Worm (Caenorhabditis elegans) whole organism, L4/young adult: ENCODE data around the gene C08E8.1.

ENCODE experiments used
- W03F9.2 ChIP-seq: fragments of 150-350 bp; optimal IDR thresholded peaks from 2 replicates; lab custom pipeline; 2014; ENCODE audit warnings: missing biosample characterization, missing genetic modification characterization
- dao-5 ChIP-seq: sonication (generic microtip); optimal IDR thresholded peaks from 2 replicates; lab custom pipeline; 2016; ENCODE audit warnings: missing genotype, missing genetic modification characterization, moderate library complexity, missing compliant biosample characterization
- him-1 ChIP-seq: sonication (generic microtip); optimal IDR thresholded peaks from 2 replicates; lab custom pipeline; 2016; ENCODE audit warnings: missing genotype, missing genetic modification reagents, missing genetic modification characterization, missing compliant biosample characterization

Gene C08E8.1

DNA sequence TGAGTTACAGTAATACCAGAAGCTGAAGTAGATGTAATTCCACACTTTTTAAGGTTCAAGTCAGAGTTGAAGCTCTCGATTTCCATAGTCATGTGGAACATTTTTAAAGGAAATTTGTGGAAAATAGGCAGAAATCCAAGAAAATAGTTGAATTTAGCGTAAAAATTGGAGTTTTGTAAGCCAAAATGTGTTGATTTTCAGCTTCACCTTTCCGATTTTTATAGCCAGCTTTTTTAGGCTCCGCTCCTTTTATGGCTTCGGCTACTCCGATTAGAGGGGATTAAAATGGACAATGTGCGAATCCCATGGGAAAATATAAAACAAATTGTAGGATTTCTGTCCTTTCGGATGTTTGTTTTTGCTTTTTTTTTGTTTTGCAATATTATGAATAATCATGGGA, 6.0 kb upstream of the C08E8.1 start, which contains the start of gene C08E8.6:
TSS of gene C08E8.6 (minus strand) at position 101 of the 400 bp plus-strand sequence.
- no peak for TF ChIP-seq W03F9.2 (tag; lab: Kevin White, UChicago)
- TF ChIP-seq dao-5 (tag; lab: Kevin White, UChicago): no peak
- TF ChIP-seq him-1 (tag; lab: Kevin White, UChicago): no peak

DNA sequence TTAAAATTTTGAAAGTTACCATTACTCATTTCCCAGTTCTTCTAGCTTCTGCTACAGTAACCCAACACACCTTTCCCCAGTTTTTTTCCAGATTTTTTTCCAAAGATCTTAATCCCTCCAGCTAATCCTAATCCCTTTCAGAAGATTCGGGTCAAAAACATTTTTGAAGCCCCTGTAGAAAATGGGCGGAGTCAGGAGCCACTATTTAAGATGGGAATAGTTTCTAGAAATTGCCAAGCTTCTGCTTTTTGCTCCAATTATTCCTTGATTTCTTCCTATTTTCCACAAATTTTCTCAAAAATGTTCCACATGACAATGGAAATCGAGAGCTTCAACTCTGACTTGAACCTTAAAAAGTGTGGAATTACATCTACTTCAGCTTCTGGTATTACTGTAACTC, 2.3 kb upstream of the C08E8.1 start, which contains the start of gene C08E8.9:
TSS of gene C08E8.9 (plus strand) at position 301 of the 400 bp plus-strand sequence.
- no peak for TF ChIP-seq him-1 (tag; lab: Kevin White, UChicago)

DNA sequence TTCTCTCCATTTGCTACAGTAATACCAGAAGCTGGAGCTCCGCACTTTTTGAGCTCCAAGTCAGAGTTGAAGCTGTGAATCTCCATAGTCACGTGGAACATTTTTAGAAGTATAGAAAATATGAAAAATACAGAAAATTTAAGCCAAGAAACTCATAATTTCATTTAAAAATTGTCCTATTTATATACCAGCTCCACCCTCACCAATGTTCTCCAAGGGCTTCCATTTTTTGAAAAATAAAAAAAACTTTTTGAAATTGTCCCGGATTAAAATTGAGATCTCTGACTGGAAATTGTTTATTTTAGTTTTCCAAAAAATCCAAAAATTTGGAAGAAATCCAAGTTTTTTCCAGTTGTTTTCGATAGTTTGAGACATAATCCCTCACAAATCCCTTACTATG, 2.4 kb downstream of the C08E8.1 start, which contains the start of gene C08E8.5:
TSS of gene C08E8.5 (minus strand) at position 101 of the 400 bp plus-strand sequence.
- TF ChIP-seq W03F9.2 (tag; lab: Kevin White, UChicago) (no peak), dao-5 (tag; lab: Kevin White, UChicago) (no peak), him-1 (tag; lab: Kevin White, UChicago) (no peak)

DNA sequence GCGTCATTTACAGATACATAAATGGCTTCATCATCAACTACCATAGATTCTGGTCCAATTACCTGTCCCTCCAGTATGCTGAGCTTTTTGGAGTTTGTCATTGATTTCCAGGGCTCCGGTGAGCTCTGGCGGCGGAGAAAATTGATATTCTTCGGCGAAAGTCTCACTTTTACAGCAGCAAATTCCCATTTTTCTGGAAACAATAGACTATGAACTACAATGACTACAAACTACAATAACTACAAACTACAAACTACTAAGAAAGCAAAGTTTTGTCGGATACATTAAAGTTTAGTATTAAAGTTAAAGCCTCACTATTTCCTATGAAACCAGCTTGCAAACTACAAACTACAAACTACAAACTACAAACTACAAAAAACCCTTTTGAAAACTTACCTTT, 6.6 kb downstream of the C08E8.1 start, which contains the start of gene C08E8.2:
TSS of gene C08E8.2 (minus strand) at position 101 of the 400 bp plus-strand sequence.
- TF ChIP-seq him-1 (tag; lab: Kevin White, UChicago): no peak
- no peak for TF ChIP-seq W03F9.2 (tag; lab: Kevin White, UChicago)
- TF ChIP-seq dao-5 (tag; lab: Kevin White, UChicago): no peak

DNA sequence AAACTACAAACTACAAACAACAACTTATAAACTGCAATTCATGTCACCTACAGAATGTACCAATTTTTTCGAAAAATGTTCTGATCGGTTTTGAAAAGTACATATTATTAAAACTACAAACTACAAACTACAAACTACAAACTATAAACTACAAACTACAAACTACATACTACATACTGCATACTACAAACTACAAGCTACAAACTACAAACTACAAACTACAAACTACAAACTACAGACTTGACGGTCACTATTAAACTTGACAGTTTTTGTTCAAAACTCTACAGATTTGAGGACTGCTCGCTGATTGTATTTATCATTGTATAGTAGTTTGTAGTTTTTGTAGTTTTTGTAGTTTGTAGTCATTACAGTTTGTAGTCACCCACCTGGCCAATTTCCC, 8.0 kb downstream of the C08E8.1 start:
- TF ChIP-seq W03F9.2 (tag; lab: Kevin White, UChicago): no peak
- no peak for TF ChIP-seq him-1 (tag; lab: Kevin White, UChicago)
- no peak for TF ChIP-seq dao-5 (tag; lab: Kevin White, UChicago)

DNA sequence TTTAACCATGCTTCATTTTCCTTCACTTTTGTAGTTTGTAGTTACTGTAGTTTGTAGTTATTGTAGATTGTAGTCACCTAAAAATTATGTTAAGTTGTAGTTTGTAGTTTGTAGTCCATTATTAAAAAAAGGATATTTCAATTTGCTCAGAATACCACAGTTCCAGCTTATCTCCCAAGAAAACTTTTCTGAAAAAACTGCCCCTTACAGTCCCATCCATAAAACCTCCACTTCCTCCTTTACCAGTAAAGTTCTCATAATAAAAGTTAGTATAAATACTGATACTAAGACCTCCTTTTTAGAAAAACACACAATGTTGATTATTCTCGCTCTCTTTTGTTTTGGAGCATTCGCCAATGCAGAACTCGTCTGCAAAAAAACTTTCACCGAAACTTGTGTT, 11.6 kb downstream of the C08E8.1 start, which contains the start of gene C08E8.11:
TSS of gene C08E8.11 (plus strand) at position 301 of the 400 bp plus-strand sequence.
- TF ChIP-seq W03F9.2 (tag; lab: Kevin White, UChicago) (no peak), him-1 (tag; lab: Kevin White, UChicago) (no peak), dao-5 (tag; lab: Kevin White, UChicago) (no peak)

DNA sequence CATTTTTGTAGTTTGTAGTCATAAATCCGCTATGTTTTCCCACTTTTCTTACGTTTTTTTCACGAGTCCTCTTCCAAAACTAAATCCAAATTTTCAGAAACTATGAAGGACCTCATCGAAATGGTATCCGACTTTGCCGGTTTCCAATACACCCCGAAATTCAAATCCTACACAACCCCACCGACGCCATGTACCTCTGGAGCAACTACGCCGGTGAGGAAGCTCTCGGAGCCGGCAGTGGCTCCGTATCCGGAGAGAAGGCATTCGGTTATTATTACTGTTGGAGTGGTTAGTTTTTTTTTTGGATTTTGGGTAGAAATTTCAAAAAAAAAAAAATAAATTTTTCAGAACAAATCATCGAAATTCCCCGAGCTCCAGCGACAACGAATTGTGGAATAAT, 12.3 kb downstream of the C08E8.1 start, which contains the start of gene C08E8.3:
TSS of gene C08E8.3 (plus strand) at position 84 of the 400 bp plus-strand sequence.
- no peak for TF ChIP-seq him-1 (tag; lab: Kevin White, UChicago)
- no peak for TF ChIP-seq dao-5 (tag; lab: Kevin White, UChicago)
- TF ChIP-seq W03F9.2 (tag; lab: Kevin White, UChicago): no peak

DNA sequence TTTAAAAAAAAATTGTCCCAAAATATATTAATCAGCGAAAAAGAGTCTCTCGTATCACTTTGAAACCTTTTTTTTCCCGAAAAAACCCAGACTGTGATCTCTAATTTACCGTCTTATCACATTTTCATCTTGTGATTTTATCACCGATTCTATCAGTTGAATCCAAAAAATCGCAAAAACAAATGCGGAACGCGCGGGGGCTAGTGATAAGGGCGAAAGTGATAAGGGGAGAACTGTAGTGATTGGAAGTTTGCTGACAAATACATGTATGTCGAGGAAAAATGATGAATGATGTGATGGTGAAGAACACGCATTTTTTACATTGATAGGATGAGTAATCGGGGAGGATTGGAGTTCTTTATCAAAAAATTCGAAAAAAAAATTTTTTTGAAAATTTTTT, 16.2 kb downstream of the C08E8.1 start:
- TF ChIP-seq dao-5 (tag; lab: Kevin White, UChicago) (no peak), W03F9.2 (tag; lab: Kevin White, UChicago) (peak; percentile 7)

DNA sequence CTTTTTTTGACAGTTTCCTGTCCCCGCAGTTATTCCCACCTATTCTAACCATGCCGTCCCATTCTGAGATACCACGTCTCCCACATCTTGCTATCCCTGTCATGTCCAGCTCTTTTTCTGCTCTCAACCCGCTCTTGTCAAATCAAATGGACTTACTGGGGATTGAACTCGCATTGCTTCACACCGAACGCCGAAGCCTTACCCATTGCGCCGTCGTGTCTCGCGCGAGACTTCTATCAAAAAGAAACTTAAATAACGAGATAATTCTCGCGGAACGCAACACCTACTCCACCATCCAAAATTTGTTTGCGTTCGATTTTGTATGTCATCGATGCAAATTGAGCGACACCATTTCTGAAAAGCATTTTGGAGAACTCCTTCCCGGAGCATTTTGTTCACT, 18.1 kb downstream of the C08E8.1 start:
- TF ChIP-seq W03F9.2 (tag; lab: Kevin White, UChicago): no peak
- TF ChIP-seq dao-5 (tag; lab: Kevin White, UChicago): no peak
- TF ChIP-seq him-1 (tag; lab: Kevin White, UChicago): no peak

DNA sequence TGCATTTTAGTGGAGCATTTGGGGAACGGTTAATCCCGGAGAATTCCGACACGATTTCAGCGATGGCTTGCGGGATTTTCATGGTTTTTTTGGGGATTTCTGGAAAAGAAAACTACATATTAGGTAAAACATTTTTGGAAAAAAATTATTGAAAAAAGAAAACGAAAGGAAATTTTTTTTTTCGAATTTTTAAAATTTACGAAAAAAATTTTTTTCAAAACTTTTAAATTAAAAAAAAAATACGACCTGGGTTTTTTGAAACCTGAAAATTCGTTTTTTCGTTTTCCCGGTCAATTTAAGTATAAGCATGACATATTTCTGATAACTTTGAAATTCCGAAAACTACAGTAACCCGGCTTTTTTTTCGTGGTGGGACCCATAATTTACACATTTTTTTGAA, 22.5 kb downstream of the C08E8.1 start, which contains the start of gene C08E8.10:
TSS of gene C08E8.10 (minus strand) at position 101 of the 400 bp plus-strand sequence.
- no peak for TF ChIP-seq W03F9.2 (tag; lab: Kevin White, UChicago)
- no peak for TF ChIP-seq him-1 (tag; lab: Kevin White, UChicago)
- TF ChIP-seq dao-5 (tag; lab: Kevin White, UChicago): no peak

DNA sequence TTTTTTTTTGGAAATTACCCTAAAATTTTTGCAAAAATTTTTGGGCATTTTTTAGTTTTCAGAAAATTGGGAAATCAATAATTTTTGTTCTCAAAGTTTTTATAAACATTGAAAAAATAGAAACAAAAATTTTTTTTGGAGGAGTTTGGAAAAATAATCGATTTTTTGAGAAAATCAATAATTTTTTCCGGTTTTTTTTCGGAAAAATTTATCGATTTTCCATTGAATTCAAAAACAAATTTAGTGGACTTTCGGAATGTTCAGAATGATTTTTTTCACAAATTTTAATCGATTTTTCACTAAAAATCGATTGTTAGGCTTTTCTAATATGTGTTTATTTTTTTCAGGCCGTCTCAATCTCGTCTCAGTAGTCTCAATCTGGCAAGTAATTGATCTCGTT, 24.7 kb downstream of the C08E8.1 start:
- no peak for TF ChIP-seq dao-5 (tag; lab: Kevin White, UChicago)
- TF ChIP-seq him-1 (tag; lab: Kevin White, UChicago): no peak
- no peak for TF ChIP-seq W03F9.2 (tag; lab: Kevin White, UChicago)

DNA sequence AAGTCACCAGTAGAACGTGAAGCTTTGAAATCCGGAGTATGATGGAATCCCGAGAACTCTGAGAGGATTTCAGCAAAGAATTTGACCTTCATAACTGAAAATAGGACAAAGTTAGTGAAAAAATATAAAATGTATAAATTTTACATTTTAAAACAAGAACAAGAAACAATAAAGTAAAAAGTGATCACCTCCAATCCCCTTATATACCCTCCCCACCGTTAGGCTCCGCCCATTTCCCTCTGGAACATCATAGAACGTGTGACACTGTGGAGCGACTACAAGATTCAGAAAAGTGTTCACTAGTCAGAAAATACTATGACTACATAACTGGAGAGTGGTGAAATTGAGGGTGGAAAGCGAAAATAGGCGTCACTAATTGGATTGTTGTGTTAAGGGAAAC, 31.2 kb downstream of the C08E8.1 start, which contains the start of gene B0462.4:
TSS of gene B0462.4 (minus strand) at position 101 of the 400 bp plus-strand sequence.
- TF ChIP-seq dao-5 (tag; lab: Kevin White, UChicago): no peak
- no peak for TF ChIP-seq W03F9.2 (tag; lab: Kevin White, UChicago)
- TF ChIP-seq him-1 (tag; lab: Kevin White, UChicago): no peak

DNA sequence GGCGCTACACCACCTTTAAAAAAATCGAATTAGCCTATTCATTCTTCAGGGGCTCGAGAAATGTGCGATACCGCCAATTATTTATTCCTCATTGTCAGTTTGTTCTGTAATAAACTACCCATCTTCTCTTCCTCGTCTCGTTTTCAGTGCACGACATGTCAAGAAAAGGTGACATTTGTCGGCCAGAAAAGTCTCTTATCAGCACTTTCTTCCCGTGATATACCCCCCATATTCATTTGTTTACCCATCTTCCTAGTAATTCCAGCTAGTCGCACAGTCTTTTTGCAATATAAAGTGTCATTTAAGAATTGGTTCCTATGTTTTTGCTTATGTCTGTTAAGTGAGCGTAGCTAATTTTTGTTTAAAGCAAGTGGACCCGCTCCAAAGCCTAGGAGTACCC, 37.8 kb downstream of the C08E8.1 start:
- TF ChIP-seq him-1 (tag; lab: Kevin White, UChicago) (no peak), W03F9.2 (tag; lab: Kevin White, UChicago) (no peak), dao-5 (tag; lab: Kevin White, UChicago) (no peak)

DNA sequence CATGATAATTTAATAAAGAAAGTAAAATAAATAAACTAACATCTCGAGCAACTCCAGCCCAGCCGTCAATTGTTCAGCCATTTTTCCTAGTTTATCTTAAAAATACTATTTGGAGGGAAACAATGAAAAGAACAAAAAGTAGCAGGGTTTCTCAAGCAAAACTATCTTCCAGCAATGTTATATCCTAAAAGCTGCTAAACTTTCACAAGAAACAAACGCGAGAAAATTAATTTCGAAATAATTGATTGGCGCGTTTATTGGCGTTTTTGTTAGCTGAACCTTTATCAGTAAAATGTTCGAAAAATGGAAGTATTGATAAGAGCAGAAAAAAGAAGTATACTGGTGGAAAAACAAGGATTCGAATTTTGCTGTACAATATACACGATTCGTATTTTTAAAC, 39.1 kb downstream of the C08E8.1 start, which contains the start of gene B0462.5:
TSS of gene B0462.5 (minus strand) at position 101 of the 400 bp plus-strand sequence.
- TF ChIP-seq W03F9.2 (tag; lab: Kevin White, UChicago) (no peak), dao-5 (tag; lab: Kevin White, UChicago) (no peak), him-1 (tag; lab: Kevin White, UChicago) (no peak)
